Fruit fly (Drosophila melanogaster) Kc167 (cell line): ENCODE results near the gene puc.

Experiments
- Myc ChIP-seq: fragments of >200 bp; optimal IDR thresholded peaks from 2 replicates; lab custom pipeline; 2017; ENCODE audit warnings: missing external identifiers
- h ChIP-seq: fragments of >200 bp; optimal IDR thresholded peaks from 3 replicates; lab custom pipeline; 2018; ENCODE audit warnings: missing external identifiers
- insv ChIP-seq: fragments of >200 bp; optimal IDR thresholded peaks from 3 replicates; lab custom pipeline; 2018; ENCODE audit warnings: missing external identifiers
- ttk ChIP-seq: sonication (Bioruptor generic); optimal IDR thresholded peaks from 2 replicates; lab custom pipeline; 2017; ENCODE audit warnings: missing external identifiers

DNA sequence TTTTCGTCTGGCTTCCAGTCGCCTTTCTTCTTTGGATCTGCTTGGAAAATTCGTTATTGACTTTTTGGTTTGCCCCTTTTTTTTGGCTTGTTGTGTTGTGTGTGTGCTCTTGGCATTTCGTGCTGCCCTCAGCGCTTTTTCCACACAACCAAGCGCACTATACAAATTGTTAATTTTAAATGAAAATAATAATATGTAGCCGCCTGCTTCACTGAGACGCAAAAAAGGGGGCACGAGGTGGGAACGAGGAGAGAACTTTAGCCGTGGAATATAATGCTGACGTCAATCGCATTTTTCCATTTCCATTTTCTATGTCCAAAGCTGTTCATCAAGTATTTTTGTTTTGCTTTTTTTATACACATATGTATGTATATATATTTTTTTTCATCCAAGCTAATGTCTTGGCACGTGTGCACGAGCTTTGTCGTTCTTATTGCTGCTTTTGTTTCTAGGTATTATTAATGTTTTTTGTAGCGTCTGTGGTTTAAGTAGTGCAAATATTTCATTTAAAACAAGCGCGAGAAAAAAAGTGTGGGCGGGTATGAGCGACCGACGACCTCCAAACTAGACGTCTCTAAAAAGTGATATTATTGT, 6.8 kb downstream of the puc start:
- TF ChIP-seq Myc (lab: Kevin White, UChicago) (no peak), insv (lab: Kevin White, UChicago) (no peak), ttk (lab: Kevin White, UChicago) (no peak), h (lab: Kevin White, UChicago) (no peak)
